Fruit fly (Drosophila melanogaster): ENCODE measurements around the gene CG42507.

DNA sequence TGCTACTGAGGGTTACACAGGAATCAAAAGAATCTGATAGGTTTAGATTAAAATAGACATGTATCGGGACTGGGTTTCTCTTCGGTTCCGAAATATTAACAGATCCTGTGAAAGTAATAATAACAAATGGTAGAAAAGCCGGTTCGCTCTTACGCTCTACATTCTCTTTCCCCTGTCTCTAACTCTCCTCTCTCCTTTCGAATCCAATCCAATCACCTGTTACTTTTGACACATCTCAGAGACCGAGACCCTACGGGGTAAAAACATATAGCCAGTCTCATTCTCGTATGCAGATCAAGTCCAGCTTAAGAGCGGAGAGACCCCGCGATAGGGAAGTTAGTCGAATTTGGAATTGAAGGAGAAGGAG lies 951 bp upstream of the CG42507 start:
- TF ChIP-seq CG15710 (tag; optimal IDR thresholded peaks at IDR 0.05) (no peak), CG8301 (tag; optimal IDR thresholded peaks at IDR 0.05) (no peak), CG8159 (tag; optimal IDR thresholded peaks at IDR 0.05) (no peak), fd96Ca (GFP tag; IDR thresholded peaks at IDR 0.05) (no peak)

All from whole organism, pupa.